Fruit fly (Drosophila melanogaster) whole organism, embryonic: Measurements from ENCODE around the gene CG10584.

Experiments
- Atf3 ChIP-seq: fragments of 200-800 bp; sonication (Bioruptor generic); optimal IDR thresholded peaks from 3 replicates; lab custom pipeline; 2016; ENCODE audit warnings: missing biosample characterization, missing genetic modification characterization
- Awh ChIP-seq: fragments of 200-800 bp; sonication (Bioruptor generic); IDR thresholded peaks from 2 replicates; pipeline ENCODE4, ENCODE4 v1.3.6; 2022; ENCODE audit warnings: missing biosample characterization, missing genetic modification characterization
- B-H1 ChIP-seq: fragments of 200-800 bp; sonication (Bioruptor generic); IDR thresholded peaks from 3 replicates; pipeline ENCODE4 v1.3.6; 2022; ENCODE audit warnings: missing biosample characterization, missing genetic modification characterization
- CG10209 ChIP-seq: fragments of 200-800 bp; sonication (Bioruptor generic); optimal IDR thresholded peaks from 3 replicates; lab custom pipeline; 2017; ENCODE audit warnings: missing biosample characterization, mild to moderate bottlenecking, missing genetic modification characterization, missing genetic modification reagents
- CG11398 ChIP-seq: fragments of 200-800 bp; sonication (Bioruptor generic); optimal IDR thresholded peaks from 2 replicates; lab custom pipeline; 2016; ENCODE audit warnings: missing biosample characterization, missing genetic modification characterization
- CG11560 ChIP-seq: fragments of 200-800 bp; sonication (Bioruptor generic); IDR thresholded peaks from 3 replicates; pipeline ENCODE4 v1.3.6; 2022; ENCODE audit warnings: missing biosample characterization, missing genetic modification characterization
- CG12104 ChIP-seq: fragments of 200-800 bp; sonication (Bioruptor generic); optimal IDR thresholded peaks from 3 replicates; lab custom pipeline; 2016; ENCODE audit warnings: missing biosample characterization, missing genetic modification characterization
- CG1602 ChIP-seq: fragments of 200-800 bp; sonication (Bioruptor generic); optimal IDR thresholded peaks from 3 replicates; lab custom pipeline; 2016; ENCODE audit warnings: missing biosample characterization, missing genetic modification characterization
- CG1647 ChIP-seq: fragments of 200-800 bp; sonication (Bioruptor generic); optimal IDR thresholded peaks from 3 replicates; lab custom pipeline; 2016; ENCODE audit warnings: missing biosample characterization, missing genetic modification characterization
- CG16815 ChIP-seq: fragments of 200-800 bp; sonication (Bioruptor generic); optimal IDR thresholded peaks from 3 replicates; lab custom pipeline; 2017; ENCODE audit warnings: missing biosample characterization, mild to moderate bottlenecking, missing genetic modification characterization
- CG17802 ChIP-seq: fragments of 200-800 bp; sonication (Bioruptor generic); optimal IDR thresholded peaks from 2 replicates; lab custom pipeline; 2018; ENCODE audit warnings: missing biosample characterization, mild to moderate bottlenecking, missing genetic modification characterization, moderate library complexity
- CG30403 ChIP-seq: fragments of 200-800 bp; sonication (Bioruptor generic); optimal IDR thresholded peaks from 3 replicates; lab custom pipeline; 2016; ENCODE audit warnings: missing biosample characterization, missing genetic modification characterization
- CG31441 ChIP-seq: fragments of 200-800 bp; sonication (Bioruptor generic); IDR thresholded peaks from 2 replicates; pipeline ENCODE4 v1.3.6; 2022; ENCODE audit warnings: missing biosample characterization, missing genetic modification characterization
- CG34422 ChIP-seq: fragments of 200-800 bp; sonication (Bioruptor generic); IDR thresholded peaks from 3 replicates; pipeline ENCODE4 v1.3.6; 2022; ENCODE audit warnings: missing biosample characterization, missing genetic modification characterization
- CG6683 ChIP-seq: fragments of 200-800 bp; sonication (Bioruptor generic); optimal IDR thresholded peaks from 2 replicates; lab custom pipeline; 2017; ENCODE audit warnings: missing biosample characterization, mild to moderate bottlenecking, missing genetic modification characterization, missing genetic modification reagents
- CG7963 ChIP-seq: fragments of 200-800 bp; sonication (Bioruptor generic); IDR thresholded peaks from 3 replicates; pipeline ENCODE4 v1.3.6; 2022; ENCODE audit warnings: missing biosample characterization, missing genetic modification characterization; ENCODE audit not compliant: partially characterized antibody
- CG9817 ChIP-seq: fragments of 200-800 bp; sonication (Bioruptor generic); optimal IDR thresholded peaks from 2 replicates; lab custom pipeline; 2018; ENCODE audit warnings: missing biosample characterization, mild to moderate bottlenecking, missing genetic modification characterization, moderate library complexity
- Chrac-16 ChIP-seq: fragments of 200-800 bp; sonication (Bioruptor generic); optimal IDR thresholded peaks from 3 replicates; lab custom pipeline; 2016; ENCODE audit warnings: missing biosample characterization, missing genetic modification characterization
- Dad ChIP-seq: fragments of 200-800 bp; sonication (Bioruptor generic); optimal IDR thresholded peaks from 3 replicates; lab custom pipeline; 2016; ENCODE audit warnings: missing biosample characterization, missing genetic modification characterization
- Deaf1 ChIP-seq: fragments of 200-800 bp; optimal IDR thresholded peaks from 3 replicates; lab custom pipeline; 2019; ENCODE audit warnings: missing biosample characterization, mild to moderate bottlenecking, missing genetic modification characterization, moderate library complexity
- Ets65A ChIP-seq: fragments of 200-800 bp; sonication (Bioruptor generic); peaks from one replicate; lab custom pipeline; 2016; ENCODE audit warnings: missing biosample characterization, missing genetic modification characterization
- Fer1 ChIP-seq: fragments of 200-800 bp; sonication (Bioruptor generic); optimal IDR thresholded peaks from 2 replicates; lab custom pipeline; 2017; ENCODE audit warnings: missing biosample characterization, mild to moderate bottlenecking, missing genetic modification characterization
- Gsc ChIP-seq: fragments of 200-800 bp; sonication (Bioruptor generic); IDR thresholded peaks from 2 replicates; pipeline ENCODE4 v1.3.6; 2022; ENCODE audit warnings: missing biosample characterization, missing genetic modification characterization
- HmgD ChIP-seq: fragments of 200-800 bp; sonication (Bioruptor generic); optimal IDR thresholded peaks from 3 replicates; lab custom pipeline; 2016; ENCODE audit warnings: missing biosample characterization, missing genetic modification characterization
- Mrtf ChIP-seq: fragments of 200-800 bp; sonication (Bioruptor generic); IDR thresholded peaks from 3 replicates; pipeline ENCODE4 v1.3.6; 2022; ENCODE audit warnings: missing biosample characterization, missing genetic modification characterization
- Myb ChIP-seq: fragments of 200-800 bp; sonication (Bioruptor generic); optimal IDR thresholded peaks from 2 replicates; lab custom pipeline; 2016; ENCODE audit warnings: missing biosample characterization, missing genetic modification characterization
- Opbp ChIP-seq: fragments of 200-800 bp; sonication (Bioruptor generic); IDR thresholded peaks from 3 replicates; pipeline ENCODE4 v1.3.6; 2022; ENCODE audit warnings: missing biosample characterization, missing genetic modification characterization; ENCODE audit not compliant: partially characterized antibody
- Sry-δ ChIP-seq: fragments of 200-800 bp; sonication (Bioruptor generic); optimal IDR thresholded peaks from 2 replicates; lab custom pipeline; 2016; ENCODE audit warnings: missing biosample characterization, missing genetic modification characterization
- Taf1 ChIP-seq: fragments of 200-800 bp; sonication (Bioruptor generic); IDR thresholded peaks from 2 replicates; pipeline ENCODE4 v1.3.6; 2022; ENCODE audit warnings: missing biosample characterization, missing genetic modification characterization
- chif ChIP-seq, 2 experiments: fragments of 200-800 bp; sonication (Bioruptor generic); optimal IDR thresholded peaks; 3 replicates each; lab custom pipeline; 2016; ENCODE audit warnings: missing biosample characterization in 2 of 2, missing genetic modification characterization in 2 of 2
- chinmo ChIP-seq: fragments of 200-800 bp; sonication (Bioruptor generic); IDR thresholded peaks from 4 replicates; pipeline ENCODE4 v1.3.6; 2022; ENCODE audit warnings: missing biosample characterization, missing genetic modification characterization; ENCODE audit not compliant: partially characterized antibody
- eve ChIP-seq, 2 experiments: fragments of >200 bp; optimal IDR thresholded peaks; 2 replicates each; lab custom pipeline; 2017; ENCODE audit warnings: missing biosample characterization in 2 of 2, missing genetic modification characterization in 2 of 2
- fd96Cb ChIP-seq: fragments of 200-800 bp; sonication (Bioruptor generic); optimal IDR thresholded peaks from 2 replicates; lab custom pipeline; 2018; ENCODE audit warnings: missing biosample characterization, mild to moderate bottlenecking, missing genetic modification characterization, moderate library complexity
- gem ChIP-seq: fragments of 200-800 bp; sonication (Bioruptor generic); optimal IDR thresholded peaks from 2 replicates; lab custom pipeline; 2019; ENCODE audit warnings: missing biosample characterization, mild to moderate bottlenecking, missing genetic modification characterization, moderate library complexity
- grau ChIP-seq: fragments of 200-800 bp; optimal IDR thresholded peaks from 3 replicates; lab custom pipeline; 2019; ENCODE audit warnings: missing biosample characterization, mild to moderate bottlenecking, missing genetic modification characterization, moderate library complexity
- gro ChIP-seq: fragments of 200-800 bp; sonication (Bioruptor generic); optimal IDR thresholded peaks from 2 replicates; lab custom pipeline; 2016; ENCODE audit warnings: missing biosample characterization, missing genetic modification characterization
- gsb-n ChIP-seq: fragments of 200-800 bp; sonication (Bioruptor generic); optimal IDR thresholded peaks from 3 replicates; lab custom pipeline; 2018; ENCODE audit warnings: missing biosample characterization, mild to moderate bottlenecking, missing genetic modification characterization
- hb ChIP-seq: fragments of 200-800 bp; sonication (Bioruptor generic); IDR thresholded peaks from 3 replicates; pipeline ENCODE4 v1.3.6; 2022; ENCODE audit warnings: missing biosample characterization, missing genetic modification characterization; ENCODE audit not compliant: partially characterized antibody
- lab ChIP-seq: fragments of 200-800 bp; sonication (Bioruptor generic); optimal IDR thresholded peaks from 3 replicates; lab custom pipeline; 2017; ENCODE audit warnings: missing biosample characterization, missing genetic modification characterization, mild to moderate bottlenecking, moderate library complexity, missing genetic modification reagents
- maf-S ChIP-seq: fragments of 200-800 bp; sonication (Bioruptor generic); optimal IDR thresholded peaks from 2 replicates; lab custom pipeline; 2016; ENCODE audit warnings: missing biosample characterization, missing genetic modification characterization
- pita ChIP-seq: fragments of 200-800 bp; sonication (Bioruptor generic); optimal IDR thresholded peaks from 2 replicates; lab custom pipeline; 2017; ENCODE audit warnings: missing biosample characterization, mild to moderate bottlenecking, missing genetic modification characterization
- rib ChIP-seq: fragments of 200-800 bp; sonication (Bioruptor generic); IDR thresholded peaks from 2 replicates; pipeline ENCODE4 v1.3.6; 2022; ENCODE audit warnings: missing biosample characterization, missing genetic modification characterization
- sens ChIP-seq: fragments of 200-800 bp; sonication (Bioruptor generic); peaks from one replicate; lab custom pipeline; 2016; ENCODE audit warnings: missing biosample characterization, missing genetic modification characterization
- sens-2 ChIP-seq: fragments of 200-800 bp; sonication (Bioruptor generic); IDR thresholded peaks from 2 replicates; pipeline ENCODE4 v1.3.6; 2022; ENCODE audit warnings: missing biosample characterization, missing genetic modification characterization
- sim ChIP-seq: fragments of 200-800 bp; sonication (Bioruptor generic); IDR thresholded peaks from 2 replicates; pipeline ENCODE4 v1.3.6; 2022; ENCODE audit warnings: missing biosample characterization, missing genetic modification characterization
- tap ChIP-seq: fragments of 200-800 bp; optimal IDR thresholded peaks from 3 replicates; lab custom pipeline; 2019; ENCODE audit warnings: missing biosample characterization, mild to moderate bottlenecking, missing genetic modification characterization, moderate library complexity
- twi ChIP-seq: fragments of 200-800 bp; optimal IDR thresholded peaks from 2 replicates; lab custom pipeline; 2019; ENCODE audit warnings: missing biosample characterization, mild to moderate bottlenecking, missing genetic modification characterization, moderate library complexity
- usp ChIP-seq: fragments of >200 bp; optimal IDR thresholded peaks from 2 replicates; lab custom pipeline; 2017; ENCODE audit warnings: missing biosample characterization, missing genetic modification characterization
- wor ChIP-seq: fragments of 200-800 bp; sonication (Bioruptor generic); IDR thresholded peaks from 2 replicates; pipeline ENCODE4 v1.3.6; 2022; ENCODE audit warnings: missing biosample characterization, missing genetic modification characterization
- zfh2 ChIP-seq: fragments of 200-800 bp; sonication (Bioruptor generic); optimal IDR thresholded peaks from 2 replicates; lab custom pipeline; 2016; ENCODE audit warnings: missing biosample characterization, missing genetic modification characterization

Gene CG10584

dm6 chr3L:21056792-21057567, 25.8 kb upstream of the CG10584 start (continued):
- no peak for TF ChIP-seq sim (GFP tag; lab: Robert Waterston, UW)
- TF ChIP-seq CG31441 (GFP tag; lab: Robert Waterston, UW) = 0 out of 2 replicates have a peak, but pooled peaks have one; percentile 23
- TF ChIP-seq Chrac-16 (GFP tag; lab: Kevin White, UChicago) = peak; percentile 4
- peak; percentile 78 for TF ChIP-seq twi (tag; lab: Kevin White, UChicago)
- peak; percentile 20 for TF ChIP-seq Ets65A (GFP tag; lab: Kevin White, UChicago)
- no peak for TF ChIP-seq tap
- peak; percentile 32 for TF ChIP-seq CG30403 (GFP tag; lab: Kevin White, UChicago)
- TF ChIP-seq CG16815 (GFP tag; lab: Kevin White, UChicago) = no peak
- TF ChIP-seq Dad = no peak
- 0 out of 3 replicates have a peak, but pooled peaks have one; percentile 31 for TF ChIP-seq CG34422 (GFP tag; lab: Robert Waterston, UW)
- TF ChIP-seq CG1647 (GFP tag; lab: Kevin White, UChicago) = no peak
- TF ChIP-seq chif (GFP tag; optimal IDR thresholded peaks at IDR 0.05; lab: Kevin White, UChicago) = no peak
- no peak for TF ChIP-seq CG7963 (GFP tag; lab: Robert Waterston, UW)
- TF ChIP-seq Taf1 (GFP tag; lab: Robert Waterston, UW) = no peak
- TF ChIP-seq Awh (GFP tag; lab: Robert Waterston, UW) = no peak
- no peak for TF ChIP-seq gsb-n (tag; lab: Kevin White, UChicago)
- no peak for TF ChIP-seq pita
- peak; percentile 28 for TF ChIP-seq CG11398 (GFP tag; lab: Kevin White, UChicago)
- peak; percentile 11 for TF ChIP-seq Deaf1
- TF ChIP-seq HmgD = no peak
- TF ChIP-seq B-H1 (GFP tag; lab: Robert Waterston, UW) = no peak

- TF ChIP-seq Atf3 (no peak), gem (tag; lab: Kevin White, UChicago) (peak; percentile 59), CG10209 (GFP tag; lab: Kevin White, UChicago) (peak; percentile 16), zfh2 (no peak), CG1602 (GFP tag; lab: Kevin White, UChicago) (no peak), CG11560 (tag; lab: Robert Waterston, UW) (no peak), grau (tag; lab: Kevin White, UChicago) (peak; percentile 32), eve (GFP tag; optimal IDR thresholded peaks at IDR 0.05; lab: Kevin White, UChicago) (peak in 1 of 2 experiments; percentile 61), CG11398 (GFP tag; lab: Kevin White, UChicago) (no peak), usp (GFP tag; lab: Kevin White, UChicago) (no peak), Gsc (GFP tag; lab: Robert Waterston, UW) (no peak), hb (no peak), rib (GFP tag; lab: Robert Waterston, UW) (no peak), Mrtf (GFP tag; lab: Robert Waterston, UW) (no peak), wor (GFP tag; lab: Robert Waterston, UW) (0 out of 2 replicates have a peak, but pooled peaks have one; percentile 13), CG12104 (GFP tag; lab: Kevin White, UChicago) (peak; percentile 26), chinmo (GFP tag; lab: Robert Waterston, UW) (no peak), Myb (no peak), Opbp (no peak), Sry-δ (GFP tag; lab: Kevin White, UChicago) (no peak), gro (no peak), sens (GFP tag; lab: Kevin White, UChicago) (peak; percentile 90), CG17802 (tag; lab: Kevin White, UChicago) (no peak), Taf1 (GFP tag; lab: Robert Waterston, UW) (no peak), sens-2 (no peak), fd96Cb (peak; percentile 43), maf-S (GFP tag; lab: Kevin White, UChicago) (no peak), CG9817 (tag; lab: Kevin White, UChicago) (no peak), CG6683 (GFP tag; lab: Kevin White, UChicago) (no peak), lab (GFP tag; lab: Kevin White, UChicago) (no peak), Fer1 (GFP tag; lab: Kevin White, UChicago) (no peak)
These were observed 25.1 kb upstream of the CG10584 start for dm6 chr3L:21056290-21056689.
